Worm (Caenorhabditis elegans) whole organism, L1 larva: ENCODE measurements around the gene math-24.

ENCODE experiments used
- F16B12.6 ChIP-seq: fragments of 150-350 bp; optimal IDR thresholded peaks from 2 replicates; lab custom pipeline; 2014; ENCODE audit warnings: missing biosample characterization, missing genetic modification characterization
- Y116A8C.19 ChIP-seq: sonication (generic microtip); optimal IDR thresholded peaks from 2 replicates; lab custom pipeline; 2016; ENCODE audit warnings: missing compliant biosample characterization, missing genetic modification characterization, borderline replicate concordance
- aly-2 ChIP-seq: fragments of 150-350 bp; optimal IDR thresholded peaks from 2 replicates; lab custom pipeline; 2014; ENCODE audit warnings: missing biosample characterization, missing genetic modification characterization
- blmp-1 ChIP-seq: fragments of 150-350 bp; optimal IDR thresholded peaks from 2 replicates; lab custom pipeline; 2014; ENCODE audit warnings: missing biosample characterization, missing genetic modification characterization
- ceh-63 ChIP-seq: fragments of 200-800 bp; sonication (Bioruptor generic); optimal IDR thresholded peaks from 2 replicates; lab custom pipeline; 2018; ENCODE audit warnings: mild to moderate bottlenecking, missing genetic modification characterization, missing compliant biosample characterization
- ceh-82 ChIP-seq, 3 experiments: fragments of 150-350 bp in 1 of 3; sonication (generic microtip) in 2 of 3; optimal IDR thresholded peaks; 2 replicates each; lab custom pipeline; 2014 to 2017; ENCODE audit warnings: missing biosample characterization in 3 of 3, missing genetic modification characterization in 3 of 3
- ceh-90 ChIP-seq: sonication (generic microtip); optimal IDR thresholded peaks from 2 replicates; lab custom pipeline; 2016; ENCODE audit warnings: missing genetic modification characterization, missing compliant biosample characterization
- dpl-1 ChIP-seq, 3 experiments: fragments of 150-350 bp in 2 of 3; sonication (generic microtip) in 1 of 3; optimal IDR thresholded peaks; 2 replicates each; lab custom pipeline; 2014 to 2017; ENCODE audit warnings: missing biosample characterization in 3 of 3, missing genetic modification characterization in 3 of 3, missing genetic modification reagents in 3 of 3
- dsc-1 ChIP-seq: sonication (generic microtip); optimal IDR thresholded peaks from 2 replicates; lab custom pipeline; 2016; ENCODE audit warnings: mild to moderate bottlenecking, missing genetic modification characterization, missing compliant biosample characterization
- egl-27 ChIP-seq, 2 experiments: fragments of 150-350 bp in 1 of 2; sonication (generic microtip); optimal IDR thresholded peaks; 3 replicates each; lab custom pipeline; 2017 to 2018; ENCODE audit warnings: missing biosample characterization in 2 of 2, missing genetic modification characterization in 2 of 2, missing genetic modification reagents in 2 of 2
- elt-2 ChIP-seq: sonication (generic microtip); optimal IDR thresholded peaks from 2 replicates; lab custom pipeline; 2016; ENCODE audit warnings: missing genetic modification characterization, mild to moderate bottlenecking, inconsistent platforms, missing compliant biosample characterization, missing genetic modification reagents
- fkh-10 ChIP-seq: sonication (generic microtip); optimal IDR thresholded peaks from 2 replicates; lab custom pipeline; 2017; ENCODE audit warnings: missing biosample characterization, missing genetic modification reagents, missing genetic modification characterization
- fkh-8 ChIP-seq: sonication (generic microtip); optimal IDR thresholded peaks from 2 replicates; lab custom pipeline; 2016; ENCODE audit warnings: mild to moderate bottlenecking, missing genetic modification characterization, missing compliant biosample characterization
- grh-1 ChIP-seq: fragments of 200-800 bp; sonication (Bioruptor generic); IDR thresholded peaks from 2 replicates; pipeline ENCODE4 v1.3.6; 2022; ENCODE audit warnings: missing genetic modification reagents, missing genetic modification characterization, missing compliant biosample characterization
- hlh-17 ChIP-seq: fragments of 200-800 bp; sonication (Bioruptor generic); optimal IDR thresholded peaks from 2 replicates; lab custom pipeline; 2018; ENCODE audit warnings: missing genetic modification characterization, mild to moderate bottlenecking, missing compliant biosample characterization, moderate library complexity, borderline replicate concordance
- hlh-4 ChIP-seq: sonication (generic microtip); optimal IDR thresholded peaks from 2 replicates; lab custom pipeline; 2016; ENCODE audit warnings: mild to moderate bottlenecking, missing genetic modification characterization, missing compliant biosample characterization
- lin-13 ChIP-seq: fragments of 150-350 bp; optimal IDR thresholded peaks from 2 replicates; lab custom pipeline; 2014; ENCODE audit warnings: missing biosample characterization, missing genetic modification reagents, missing genetic modification characterization
- lin-39 ChIP-seq: fragments of 150-350 bp; optimal IDR thresholded peaks from 2 replicates; lab custom pipeline; 2014; ENCODE audit warnings: missing biosample characterization, missing genetic modification reagents, missing genetic modification characterization
- lir-3 ChIP-seq: sonication (generic microtip); optimal IDR thresholded peaks from 2 replicates; lab custom pipeline; 2016; ENCODE audit warnings: mild to moderate bottlenecking, missing genetic modification characterization, moderate library complexity, missing compliant biosample characterization; ENCODE audit not compliant: poor library complexity
- mab-9 ChIP-seq: fragments of 200-800 bp; sonication (Bioruptor generic); IDR thresholded peaks from 2 replicates; pipeline ENCODE4 v1.3.6; 2022; ENCODE audit warnings: missing genetic modification reagents, missing genetic modification characterization, missing compliant biosample characterization
- mdl-1 ChIP-seq, 2 experiments: fragments of 150-350 bp; optimal IDR thresholded peaks; 2 replicates each; lab custom pipeline; 2014 to 2017; ENCODE audit warnings: missing biosample characterization in 2 of 2, missing genetic modification characterization in 2 of 2, inconsistent platforms in 1 of 2
- mep-1 ChIP-seq: fragments of 150-350 bp; optimal IDR thresholded peaks from 2 replicates; lab custom pipeline; 2014; ENCODE audit warnings: missing biosample characterization, missing genetic modification characterization
- nhr-12 ChIP-seq: sonication (generic microtip); optimal IDR thresholded peaks from 2 replicates; lab custom pipeline; 2017; ENCODE audit warnings: missing biosample characterization, missing genetic modification characterization
- nhr-20 ChIP-seq: sonication (generic microtip); optimal IDR thresholded peaks from 2 replicates; lab custom pipeline; 2016; ENCODE audit warnings: mild to moderate bottlenecking, missing genetic modification characterization, missing compliant biosample characterization
- nhr-76 ChIP-seq: sonication (generic microtip); optimal IDR thresholded peaks from 2 replicates; lab custom pipeline; 2017; ENCODE audit warnings: missing biosample characterization, missing genetic modification characterization
- nhr-84 ChIP-seq: sonication (generic microtip); optimal IDR thresholded peaks from 2 replicates; lab custom pipeline; 2017; ENCODE audit warnings: missing biosample characterization, missing genetic modification characterization
- pax-3 ChIP-seq: fragments of 200-800 bp; sonication (Bioruptor generic); optimal IDR thresholded peaks from 2 replicates; lab custom pipeline; 2018; ENCODE audit warnings: mild to moderate bottlenecking, missing genetic modification characterization, moderate library complexity, missing compliant biosample characterization
- pqm-1 ChIP-seq: sonication (generic microtip); optimal IDR thresholded peaks from 3 replicates; lab custom pipeline; 2017; ENCODE audit warnings: missing biosample characterization, missing genetic modification characterization
- rnt-1 ChIP-seq: sonication (generic microtip); optimal IDR thresholded peaks from 2 replicates; lab custom pipeline; 2016; ENCODE audit warnings: mild to moderate bottlenecking, missing genetic modification characterization, moderate library complexity, missing compliant biosample characterization
- snu-23 ChIP-seq: sonication (generic microtip); optimal IDR thresholded peaks from 2 replicates; lab custom pipeline; 2016; ENCODE audit warnings: missing genetic modification characterization, missing compliant biosample characterization
- sox-4 ChIP-seq: sonication (generic microtip); optimal IDR thresholded peaks from 2 replicates; lab custom pipeline; 2016; ENCODE audit warnings: missing genetic modification characterization, missing compliant biosample characterization
- sptf-1 ChIP-seq: fragments of 150-350 bp; optimal IDR thresholded peaks from 2 replicates; lab custom pipeline; 2014; ENCODE audit warnings: missing biosample characterization, missing genetic modification characterization
- swsn-7 ChIP-seq: sonication (generic microtip); optimal IDR thresholded peaks from 2 replicates; lab custom pipeline; 2016; ENCODE audit warnings: missing genetic modification characterization, missing compliant biosample characterization
- tbx-2 ChIP-seq: sonication (generic microtip); optimal IDR thresholded peaks from 2 replicates; lab custom pipeline; 2016; ENCODE audit warnings: missing genetic modification characterization, missing compliant biosample characterization
- unc-130 ChIP-seq: fragments of 150-350 bp; optimal IDR thresholded peaks from 2 replicates; lab custom pipeline; 2017; ENCODE audit warnings: missing biosample characterization, missing genetic modification characterization, inconsistent platforms
- unc-62 ChIP-seq: fragments of 150-350 bp; optimal IDR thresholded peaks from 2 replicates; lab custom pipeline; 2014; ENCODE audit warnings: missing biosample characterization, missing genetic modification reagents, missing genetic modification characterization
- unc-98 ChIP-seq: fragments of 200-800 bp; sonication (Bioruptor generic); IDR thresholded peaks from 2 replicates; pipeline ENCODE4 v1.3.6; 2022; ENCODE audit warnings: missing genetic modification characterization, missing compliant biosample characterization
- vab-15 ChIP-seq: sonication (generic microtip); optimal IDR thresholded peaks from 2 replicates; lab custom pipeline; 2017; ENCODE audit warnings: missing genotype, mild to moderate bottlenecking, missing genetic modification characterization, missing compliant biosample characterization
- zag-1 ChIP-seq: fragments of 150-350 bp; optimal IDR thresholded peaks from 2 replicates; lab custom pipeline; 2014; ENCODE audit warnings: missing biosample characterization, missing genetic modification characterization
- zip-4 ChIP-seq: fragments of 200-800 bp; sonication (Bioruptor generic); optimal IDR thresholded peaks from 2 replicates; lab custom pipeline; 2018; ENCODE audit warnings: mild to moderate bottlenecking, missing genetic modification characterization, moderate library complexity, missing compliant biosample characterization
- ztf-11 ChIP-seq, 2 experiments: sonication (generic microtip); optimal IDR thresholded peaks; 2 replicates each; lab custom pipeline; 2016 to 2017; ENCODE audit warnings: missing genetic modification characterization in 2 of 2, missing biosample characterization in 1 of 2, missing compliant biosample characterization in 1 of 2

math-24 gene

ce11 chrII:1893912-1894311 lies 6.1 kb upstream of the math-24 start, which contains the start of gene C16C4.1:
Gene C16C4.1, plus strand, starts transcription at chrII:1894212.
- no peak for TF ChIP-seq dpl-1 (GFP tag; optimal IDR thresholded peaks at IDR 0.05; lab: Kevin White, UChicago)
- TF ChIP-seq lin-13 (GFP tag; lab: Kevin White, UChicago), result no peak
- no peak for TF ChIP-seq ztf-11 (tag; optimal IDR thresholded peaks at IDR 0.05; lab: Kevin White, UChicago)
- TF ChIP-seq pax-3 (tag; lab: Kevin White, UChicago), result no peak
- TF ChIP-seq egl-27 (tag; optimal IDR thresholded peaks at IDR 0.05; lab: Kevin White, UChicago), result no peak
- TF ChIP-seq hlh-17 (GFP tag; lab: Kevin White, UChicago), result no peak
- no peak for TF ChIP-seq mdl-1 (tag; optimal IDR thresholded peaks at IDR 0.05; lab: Kevin White, UChicago)
- no peak for TF ChIP-seq blmp-1 (tag; lab: Kevin White, UChicago)
- TF ChIP-seq vab-15 (tag; lab: Kevin White, UChicago), result no peak
- TF ChIP-seq, all 84 proteins: peak for 0

ce11 chrII:1895278-1895677 lies 4.8 kb upstream of the math-24 start, which contains the start of gene C46F9.5:
Gene C46F9.5, plus strand, starts transcription at chrII:1895578.
- TF ChIP-seq lin-13 (GFP tag; lab: Kevin White, UChicago) (no peak), nhr-12 (tag; lab: Kevin White, UChicago) (no peak), snu-23 (GFP tag; lab: Kevin White, UChicago) (no peak), pax-3 (tag; lab: Kevin White, UChicago) (no peak), fkh-10 (no peak), lin-39 (tag; lab: Kevin White, UChicago) (no peak), nhr-84 (no peak), mab-9 (GFP tag; lab: Robert Waterston, UW) (no peak), nhr-20 (tag; lab: Kevin White, UChicago) (no peak), ceh-63 (GFP tag; lab: Kevin White, UChicago) (no peak), dpl-1 (GFP tag; optimal IDR thresholded peaks at IDR 0.05; lab: Kevin White, UChicago) (no peak), vab-15 (tag; lab: Kevin White, UChicago) (no peak), sox-4 (tag; lab: Kevin White, UChicago) (no peak), zag-1 (no peak), fkh-8 (no peak), unc-130 (tag; lab: Kevin White, UChicago) (no peak), mep-1 (no peak), lir-3 (tag; lab: Kevin White, UChicago) (no peak), ceh-90 (tag; lab: Kevin White, UChicago) (no peak)

- no peak for TF ChIP-seq nhr-76 (tag; lab: Kevin White, UChicago)
- TF ChIP-seq zip-4 (GFP tag; lab: Kevin White, UChicago), result no peak
- no peak for TF ChIP-seq grh-1 (GFP tag; lab: Robert Waterston, UW)
- no peak for TF ChIP-seq sox-4 (tag; lab: Kevin White, UChicago)
- no peak for TF ChIP-seq aly-2
- no peak for TF ChIP-seq nhr-84
Observed at ce11 chrII:1895762-1896161, 4.3 kb upstream of the math-24 start, which contains the start of gene math-25. Gene math-25, plus strand, starts transcription at chrII:1896062.

- TF ChIP-seq sptf-1 (tag; lab: Kevin White, UChicago), result no peak
- TF ChIP-seq lir-3 (tag; lab: Kevin White, UChicago), result no peak
- no peak for TF ChIP-seq nhr-76 (tag; lab: Kevin White, UChicago)
- TF ChIP-seq elt-2 (tag; lab: Kevin White, UChicago), result peak; percentile 6
Observed at ce11 chrII:1897936-1898335, 2.1 kb upstream of the math-24 start, which contains the start of gene C46F9.6. Gene C46F9.6, plus strand, starts transcription at chrII:1898236.

ce11 chrII:1901981-1902380 lies 1.9 kb downstream of the math-24 start, which contains the start of gene math-23:
Gene math-23, plus strand, starts transcription at chrII:1902281.
- TF ChIP-seq swsn-7 (tag; lab: Kevin White, UChicago) (no peak), vab-15 (tag; lab: Kevin White, UChicago) (no peak), unc-62 (GFP tag; lab: Kevin White, UChicago) (no peak), nhr-20 (tag; lab: Kevin White, UChicago) (no peak), rnt-1 (no peak), tbx-2 (tag; lab: Kevin White, UChicago) (no peak), lin-39 (tag; lab: Kevin White, UChicago) (no peak), ceh-82 (tag; optimal IDR thresholded peaks at IDR 0.05; lab: Kevin White, UChicago) (no peak), Y116A8C.19 (tag; lab: Kevin White, UChicago) (no peak), pqm-1 (tag; lab: Kevin White, UChicago) (no peak), zag-1 (no peak), dsc-1 (no peak), hlh-4 (no peak), F16B12.6 (tag; lab: Kevin White, UChicago) (no peak), unc-98 (GFP tag; lab: Robert Waterston, UW) (no peak)
